Worm (Caenorhabditis elegans) whole organism, L2 larva: Measurements from ENCODE around the gene hmit-1.3.

ENCODE experiments used
- C34F6.9 ChIP-seq: fragments of 150-350 bp; optimal IDR thresholded peaks from 2 replicates; lab custom pipeline; 2014; ENCODE audit warnings: missing biosample characterization, missing genetic modification characterization
- Y55F3AM.14 ChIP-seq: fragments of 200-800 bp; sonication (Bioruptor generic); optimal IDR thresholded peaks from 2 replicates; lab custom pipeline; 2018; ENCODE audit warnings: mild to moderate bottlenecking, missing genetic modification characterization, missing compliant biosample characterization
- ZK546.5 ChIP-seq: sonication (generic microtip); optimal IDR thresholded peaks from 2 replicates; lab custom pipeline; 2017; ENCODE audit warnings: missing biosample characterization, missing genetic modification characterization
- ama-1 ChIP-seq: fragments of 150-350 bp; optimal IDR thresholded peaks from 2 replicates; lab custom pipeline; 2018; ENCODE audit warnings: inconsistent platforms
- blmp-1 ChIP-seq: sonication (generic microtip); optimal IDR thresholded peaks from 2 replicates; lab custom pipeline; 2017; ENCODE audit warnings: missing genetic modification characterization, mild to moderate bottlenecking, missing compliant biosample characterization, antibody characterized with exemption, moderate library complexity; ENCODE audit not compliant: insufficient read depth
- ceh-16 ChIP-seq: fragments of 150-350 bp; optimal IDR thresholded peaks from 2 replicates; lab custom pipeline; 2014; ENCODE audit warnings: missing biosample characterization, missing genetic modification characterization
- ceh-82 ChIP-seq: fragments of 150-350 bp; optimal IDR thresholded peaks from 2 replicates; lab custom pipeline; 2014; ENCODE audit warnings: missing biosample characterization, missing genetic modification characterization
- crh-2 ChIP-seq: sonication (generic microtip); optimal IDR thresholded peaks from 2 replicates; lab custom pipeline; 2017; ENCODE audit warnings: missing biosample characterization, missing genetic modification characterization
- dmd-4 ChIP-seq: sonication (generic microtip); optimal IDR thresholded peaks from 2 replicates; lab custom pipeline; 2017; ENCODE audit warnings: missing biosample characterization, missing genetic modification characterization
- elt-1 ChIP-seq: fragments of 150-350 bp; optimal IDR thresholded peaks from 2 replicates; lab custom pipeline; 2014; ENCODE audit warnings: missing biosample characterization, missing genetic modification characterization
- fos-1 ChIP-seq: fragments of 150-350 bp; optimal IDR thresholded peaks from 2 replicates; lab custom pipeline; 2014; ENCODE audit warnings: missing biosample characterization, missing genetic modification characterization
- gmeb-1 ChIP-seq: fragments of 150-350 bp; optimal IDR thresholded peaks from 2 replicates; lab custom pipeline; 2014; ENCODE audit warnings: missing biosample characterization, missing genetic modification characterization
- lin-13 ChIP-seq: fragments of 150-350 bp; optimal IDR thresholded peaks from 2 replicates; lab custom pipeline; 2014; ENCODE audit warnings: missing biosample characterization, missing genetic modification reagents, missing genetic modification characterization
- lin-39 ChIP-seq: fragments of 150-350 bp; optimal IDR thresholded peaks from 2 replicates; lab custom pipeline; 2014; ENCODE audit warnings: missing biosample characterization, missing genetic modification reagents, missing genetic modification characterization
- mdl-1 ChIP-seq, 2 experiments: fragments of 150-350 bp in 1 of 2; sonication (generic microtip) in 1 of 2; optimal IDR thresholded peaks; 2 replicates each; lab custom pipeline; 2017; ENCODE audit warnings: missing biosample characterization in 2 of 2, missing genetic modification characterization in 2 of 2
- nhr-10 ChIP-seq: sonication (generic microtip); optimal IDR thresholded peaks from 2 replicates; lab custom pipeline; 2017; ENCODE audit warnings: missing biosample characterization, missing genetic modification characterization
- nhr-12 ChIP-seq: fragments of 150-350 bp; optimal IDR thresholded peaks from 2 replicates; lab custom pipeline; 2014; ENCODE audit warnings: missing biosample characterization, missing genetic modification characterization
- nhr-129 ChIP-seq: fragments of 150-350 bp; optimal IDR thresholded peaks from 2 replicates; lab custom pipeline; 2014; ENCODE audit warnings: missing biosample characterization, missing genetic modification characterization
- nhr-21 ChIP-seq: fragments of 150-350 bp; optimal IDR thresholded peaks from 2 replicates; lab custom pipeline; 2014; ENCODE audit warnings: missing biosample characterization, missing genetic modification characterization
- nhr-237 ChIP-seq: fragments of 150-350 bp; optimal IDR thresholded peaks from 2 replicates; lab custom pipeline; 2014; ENCODE audit warnings: missing biosample characterization, missing genetic modification characterization
- nhr-6 ChIP-seq: fragments of 150-350 bp; optimal IDR thresholded peaks from 2 replicates; lab custom pipeline; 2014; ENCODE audit warnings: missing biosample characterization, missing genetic modification characterization
- peb-1 ChIP-seq: fragments of 150-350 bp; optimal IDR thresholded peaks from 2 replicates; lab custom pipeline; 2014; ENCODE audit warnings: missing biosample characterization, missing genetic modification characterization
- sem-4 ChIP-seq: fragments of 150-350 bp; optimal IDR thresholded peaks from 2 replicates; lab custom pipeline; 2014; ENCODE audit warnings: missing biosample characterization, missing genetic modification reagents, missing genetic modification characterization
- skn-1 ChIP-seq: sonication (generic microtip); optimal IDR thresholded peaks from 2 replicates; lab custom pipeline; 2017; ENCODE audit warnings: missing biosample characterization, missing genetic modification characterization
- sma-3 ChIP-seq: sonication (generic microtip); optimal IDR thresholded peaks from 2 replicates; lab custom pipeline; 2016; ENCODE audit warnings: missing genetic modification reagents, missing genetic modification characterization, missing compliant biosample characterization
- sma-9 ChIP-seq, 2 experiments: fragments of 150-350 bp in 1 of 2; sonication (generic microtip) in 1 of 2; optimal IDR thresholded peaks; 2 replicates each; lab custom pipeline; 2014 to 2016; ENCODE audit warnings: missing genetic modification characterization in 2 of 2, mild to moderate bottlenecking in 1 of 2, missing biosample characterization in 1 of 2, missing compliant biosample characterization in 1 of 2, missing genetic modification reagents in 1 of 2, moderate library complexity in 1 of 2
- snpc-4 ChIP-seq: fragments of 150-350 bp; optimal IDR thresholded peaks from 2 replicates; lab custom pipeline; 2014; ENCODE audit warnings: missing biosample characterization, missing genetic modification characterization
- unc-39 ChIP-seq: fragments of 150-350 bp; optimal IDR thresholded peaks from 2 replicates; lab custom pipeline; 2014; ENCODE audit warnings: missing biosample characterization, missing genetic modification characterization
- unc-55 ChIP-seq: fragments of 150-350 bp; sonication (generic microtip); optimal IDR thresholded peaks from 3 replicates; lab custom pipeline; 2014; ENCODE audit warnings: missing biosample characterization, missing genetic modification reagents, missing genetic modification characterization
- zag-1 ChIP-seq: fragments of 150-350 bp; optimal IDR thresholded peaks from 2 replicates; lab custom pipeline; 2014; ENCODE audit warnings: missing biosample characterization, missing genetic modification characterization
- ztf-11 ChIP-seq: sonication (generic microtip); optimal IDR thresholded peaks from 2 replicates; lab custom pipeline; 2017; ENCODE audit warnings: missing biosample characterization, missing genetic modification characterization
- ztf-4 ChIP-seq: fragments of 150-350 bp; optimal IDR thresholded peaks from 2 replicates; lab custom pipeline; 2014; ENCODE audit warnings: missing biosample characterization, missing genetic modification characterization

Gene hmit-1.3

ce11 chrIII:3553349-3553748 is 33.9 kb upstream of the hmit-1.3 start, which contains the start of gene C54C6.4:
C54C6.4 (plus strand) TSS chrIII:3553649.
- TF ChIP-seq ztf-11 (tag; lab: Kevin White, UChicago) = no peak
- TF ChIP-seq unc-55 (GFP tag; lab: Kevin White, UChicago) = no peak
- no peak for TF ChIP-seq ZK546.5 (tag; lab: Kevin White, UChicago)
- no peak for TF ChIP-seq mdl-1 (tag; optimal IDR thresholded peaks at IDR 0.05; lab: Kevin White, UChicago)
- TF ChIP-seq nhr-237 (tag; lab: Kevin White, UChicago) = no peak

ce11 chrIII:3550364-3550763 is 31.0 kb upstream of the hmit-1.3 start:
- TF ChIP-seq lin-39 (tag; lab: Kevin White, UChicago) = no peak
- no peak for TF ChIP-seq ceh-82
- TF ChIP-seq dmd-4 (tag; lab: Kevin White, UChicago) = no peak
- TF ChIP-seq lin-13 (GFP tag; lab: Kevin White, UChicago) = no peak
- TF ChIP-seq Y55F3AM.14 (GFP tag; lab: Kevin White, UChicago) = no peak
- TF ChIP-seq sma-9 (GFP tag; optimal IDR thresholded peaks at IDR 0.05; lab: Kevin White, UChicago) = no peak
- TF ChIP-seq sma-9 (tag; optimal IDR thresholded peaks at IDR 0.05; lab: Kevin White, UChicago) = no peak
- no peak for TF ChIP-seq ama-1 (lab: Kevin White, UChicago)
- no peak for TF ChIP-seq crh-2 (tag; lab: Kevin White, UChicago)
- no peak for TF ChIP-seq nhr-237 (tag; lab: Kevin White, UChicago)
- TF ChIP-seq nhr-12 (tag; lab: Kevin White, UChicago) = no peak
- no peak for TF ChIP-seq blmp-1
- no peak for TF ChIP-seq peb-1 (tag; lab: Kevin White, UChicago)
- TF ChIP-seq nhr-10 = no peak

ce11 chrIII:3549750-3550149 is 30.3 kb upstream of the hmit-1.3 start, which contains the start of gene C54C6.5:
C54C6.5 (minus strand) TSS chrIII:3549850.
- TF ChIP-seq skn-1 (tag; lab: Kevin White, UChicago) (no peak), nhr-6 (tag; lab: Kevin White, UChicago) (no peak), nhr-237 (tag; lab: Kevin White, UChicago) (no peak), unc-39 (tag; lab: Kevin White, UChicago) (no peak), nhr-10 (no peak), Y55F3AM.14 (GFP tag; lab: Kevin White, UChicago) (no peak), ztf-4 (no peak), snpc-4 (tag; lab: Kevin White, UChicago) (no peak), gmeb-1 (no peak), sem-4 (no peak), sma-3 (GFP tag; lab: Kevin White, UChicago) (no peak), peb-1 (tag; lab: Kevin White, UChicago) (no peak), nhr-129 (tag; lab: Kevin White, UChicago) (no peak), elt-1 (no peak)

- TF ChIP-seq nhr-21 (no peak), ama-1 (lab: Kevin White, UChicago) (no peak), ztf-11 (tag; lab: Kevin White, UChicago) (no peak)
Observed at ce11 chrIII:3548017-3548416, 28.6 kb upstream of the hmit-1.3 start, which contains the start of gene C54C6.11. C54C6.11 (plus strand) TSS chrIII:3548317.

ce11 chrIII:3546323-3546722 is 26.9 kb upstream of the hmit-1.3 start, which contains the start of gene C54C6.7:
C54C6.7 (minus strand) TSS chrIII:3546423.
- TF ChIP-seq fos-1 = no peak

- TF ChIP-seq zag-1 (tag; lab: Kevin White, UChicago) (peak; percentile 47), sem-4 (peak; percentile 43), unc-55 (GFP tag; lab: Kevin White, UChicago) (no peak), ceh-16 (tag; lab: Kevin White, UChicago) (no peak), sma-9 (GFP tag; optimal IDR thresholded peaks at IDR 0.05; lab: Kevin White, UChicago) (peak; percentile 1), sma-9 (tag; optimal IDR thresholded peaks at IDR 0.05; lab: Kevin White, UChicago) (no peak), C34F6.9 (peak; percentile 24)
Observed at ce11 chrIII:3543071-3543470, 23.7 kb upstream of the hmit-1.3 start.
